Fruit fly (Drosophila melanogaster) whole organism, embryonic: Measurements from ENCODE around the gene CG42591.

Source experiments
- B-H1 ChIP-seq: fragments of 200-800 bp; sonication (Bioruptor generic); IDR thresholded peaks from 3 replicates; pipeline ENCODE4 v1.3.6; 2022; ENCODE audit warnings: missing biosample characterization, missing genetic modification characterization
- Bgb ChIP-seq: fragments of 200-800 bp; sonication (Bioruptor generic); IDR thresholded peaks from 2 replicates; pipeline ENCODE4 v1.3.6; 2022; ENCODE audit warnings: missing biosample characterization, missing genetic modification characterization; ENCODE audit not compliant: partially characterized antibody
- CG10959 ChIP-seq: fragments of 200-800 bp; sonication (Bioruptor generic); IDR thresholded peaks from 2 replicates; pipeline ENCODE4 v1.3.6; 2022; ENCODE audit warnings: missing biosample characterization, missing genetic modification characterization
- CG10979 ChIP-seq: fragments of 200-800 bp; sonication (Bioruptor generic); optimal IDR thresholded peaks from 2 replicates; lab custom pipeline; 2018; ENCODE audit warnings: missing biosample characterization, mild to moderate bottlenecking, missing genetic modification characterization, moderate library complexity
- CG13287 ChIP-seq: fragments of 200-800 bp; sonication (Bioruptor generic); IDR thresholded peaks from 2 replicates; pipeline ENCODE4 v1.3.6; 2022; ENCODE audit warnings: missing biosample characterization, missing genetic modification characterization; ENCODE audit not compliant: partially characterized antibody
- CG13624 ChIP-seq: fragments of 200-800 bp; sonication (Bioruptor generic); optimal IDR thresholded peaks from 2 replicates; lab custom pipeline; 2016; ENCODE audit warnings: missing biosample characterization, missing genetic modification characterization
- CG14667 ChIP-seq: fragments of 200-800 bp; sonication (Bioruptor generic); IDR thresholded peaks from 2 replicates; pipeline ENCODE4 v1.3.6; 2022; ENCODE audit warnings: missing biosample characterization, missing genetic modification characterization
- CG1529 ChIP-seq: fragments of 200-800 bp; sonication (Bioruptor generic); optimal IDR thresholded peaks from 3 replicates; lab custom pipeline; 2018; ENCODE audit warnings: missing biosample characterization, missing genetic modification characterization
- CG15696 ChIP-seq: fragments of 200-800 bp; sonication (Bioruptor generic); optimal IDR thresholded peaks from 2 replicates; lab custom pipeline; 2019; ENCODE audit warnings: missing biosample characterization, mild to moderate bottlenecking, missing genetic modification characterization, moderate library complexity
- CG1602 ChIP-seq: fragments of 200-800 bp; sonication (Bioruptor generic); optimal IDR thresholded peaks from 3 replicates; lab custom pipeline; 2016; ENCODE audit warnings: missing biosample characterization, missing genetic modification characterization
- CG17385 ChIP-seq: fragments of 200-800 bp; sonication (Bioruptor generic); optimal IDR thresholded peaks from 3 replicates; lab custom pipeline; 2018; ENCODE audit warnings: missing biosample characterization, mild to moderate bottlenecking, missing genetic modification characterization
- CG18262 ChIP-seq: fragments of 200-800 bp; optimal IDR thresholded peaks from 3 replicates; lab custom pipeline; 2019; ENCODE audit warnings: missing biosample characterization, mild to moderate bottlenecking, missing genetic modification characterization, moderate library complexity
- CG30403 ChIP-seq: fragments of 200-800 bp; sonication (Bioruptor generic); optimal IDR thresholded peaks from 3 replicates; lab custom pipeline; 2016; ENCODE audit warnings: missing biosample characterization, missing genetic modification characterization
- CG32767 ChIP-seq: fragments of 200-800 bp; sonication (Bioruptor generic); IDR thresholded peaks from 2 replicates; pipeline ENCODE4 v1.3.6; 2022; ENCODE audit warnings: missing biosample characterization, missing genetic modification characterization
- CG42726 ChIP-seq: fragments of 200-800 bp; sonication (Bioruptor generic); IDR thresholded peaks from 2 replicates; pipeline ENCODE4 v1.3.6; 2022; ENCODE audit warnings: missing biosample characterization, missing genetic modification characterization; ENCODE audit not compliant: partially characterized antibody
- CG6254 ChIP-seq: fragments of 200-800 bp; sonication (Bioruptor generic); optimal IDR thresholded peaks from 3 replicates; lab custom pipeline; 2017; ENCODE audit warnings: mild to moderate bottlenecking, missing biosample characterization, missing genetic modification reagents, missing genetic modification characterization
- CG6272 ChIP-seq: fragments of 200-800 bp; sonication (Bioruptor generic); IDR thresholded peaks from 2 replicates; pipeline ENCODE4 v1.3.6; 2022; ENCODE audit warnings: missing biosample characterization, missing genetic modification characterization
- CG6791 ChIP-seq: fragments of 200-800 bp; sonication (Bioruptor generic); IDR thresholded peaks from 3 replicates; pipeline ENCODE4 v1.3.6; 2022; ENCODE audit warnings: missing biosample characterization, missing genetic modification characterization; ENCODE audit not compliant: partially characterized antibody
- CG7987 ChIP-seq: fragments of 200-800 bp; sonication (Bioruptor generic); optimal IDR thresholded peaks from 2 replicates; lab custom pipeline; 2018; ENCODE audit warnings: missing biosample characterization, mild to moderate bottlenecking, missing genetic modification characterization, moderate library complexity
- CG9727 ChIP-seq: fragments of 200-800 bp; sonication (Bioruptor generic); optimal IDR thresholded peaks from 3 replicates; lab custom pipeline; 2017; ENCODE audit warnings: missing biosample characterization, mild to moderate bottlenecking, missing genetic modification characterization
- CG9932 ChIP-seq: fragments of 200-800 bp; sonication (Bioruptor generic); IDR thresholded peaks from 2 replicates; pipeline ENCODE4 v1.3.6; 2022; ENCODE audit warnings: missing biosample characterization, missing genetic modification characterization
- Deaf1 ChIP-seq: fragments of 200-800 bp; optimal IDR thresholded peaks from 3 replicates; lab custom pipeline; 2019; ENCODE audit warnings: missing biosample characterization, mild to moderate bottlenecking, missing genetic modification characterization, moderate library complexity
- Dip3 ChIP-seq: fragments of 200-800 bp; sonication (Bioruptor generic); optimal IDR thresholded peaks from 3 replicates; lab custom pipeline; 2016; ENCODE audit warnings: missing biosample characterization, missing genetic modification characterization
- Med ChIP-seq: fragments of 200-800 bp; sonication (Bioruptor generic); peaks from one replicate; lab custom pipeline; 2016; ENCODE audit warnings: missing biosample characterization, missing genetic modification characterization, mild to moderate bottlenecking, inconsistent platforms, moderate library complexity
- PHDP ChIP-seq: fragments of 200-800 bp; sonication (Bioruptor generic); optimal IDR thresholded peaks from 3 replicates; lab custom pipeline; 2018; ENCODE audit warnings: missing biosample characterization, mild to moderate bottlenecking, missing genetic modification characterization, moderate library complexity
- Pdp1 ChIP-seq, 2 experiments: fragments of 200-800 bp; sonication (Bioruptor generic); optimal IDR thresholded peaks; 3 replicates each; lab custom pipeline; 2016; ENCODE audit warnings: missing biosample characterization in 2 of 2, missing genetic modification characterization in 2 of 2, mild to moderate bottlenecking in 1 of 2, moderate library complexity in 1 of 2
- ab ChIP-seq: fragments of 200-800 bp; sonication (Bioruptor generic); optimal IDR thresholded peaks from 2 replicates; lab custom pipeline; 2016; ENCODE audit warnings: missing biosample characterization, missing genetic modification characterization
- caup ChIP-seq: fragments of 200-800 bp; sonication (Bioruptor generic); optimal IDR thresholded peaks from 3 replicates; lab custom pipeline; 2017; ENCODE audit warnings: missing biosample characterization, mild to moderate bottlenecking, missing genetic modification characterization, moderate library complexity; ENCODE audit not compliant: severe bottlenecking
- chm ChIP-seq: fragments of 200-800 bp; sonication (Bioruptor generic); IDR thresholded peaks from 2 replicates; pipeline ENCODE4 v1.3.6; 2022; ENCODE audit warnings: missing biosample characterization, missing genetic modification characterization
- cwo ChIP-seq: fragments of 200-800 bp; sonication (Bioruptor generic); optimal IDR thresholded peaks from 3 replicates; lab custom pipeline; 2017; ENCODE audit warnings: missing biosample characterization, missing genetic modification characterization, mild to moderate bottlenecking, moderate library complexity, missing genetic modification reagents
- danr ChIP-seq: fragments of 200-800 bp; sonication (Bioruptor generic); IDR thresholded peaks from 2 replicates; pipeline ENCODE4 v1.3.6; 2022; ENCODE audit warnings: missing biosample characterization, missing genetic modification characterization
- dpn ChIP-seq, 2 experiments: fragments of 200-800 bp; sonication (Bioruptor generic); optimal IDR thresholded peaks; 3 replicates each; lab custom pipeline; 2016; ENCODE audit warnings: missing biosample characterization in 2 of 2, missing genetic modification characterization in 2 of 2
- ems ChIP-seq: fragments of 200-800 bp; sonication (Bioruptor generic); optimal IDR thresholded peaks from 3 replicates; lab custom pipeline; 2016; ENCODE audit warnings: missing biosample characterization, missing genetic modification characterization
- fd64A ChIP-seq: fragments of 200-800 bp; sonication (Bioruptor generic); optimal IDR thresholded peaks from 3 replicates; lab custom pipeline; 2018; ENCODE audit warnings: missing biosample characterization, mild to moderate bottlenecking, missing genetic modification characterization
- fd96Cb ChIP-seq: fragments of 200-800 bp; sonication (Bioruptor generic); optimal IDR thresholded peaks from 2 replicates; lab custom pipeline; 2018; ENCODE audit warnings: missing biosample characterization, mild to moderate bottlenecking, missing genetic modification characterization, moderate library complexity
- gem ChIP-seq: fragments of 200-800 bp; sonication (Bioruptor generic); optimal IDR thresholded peaks from 2 replicates; lab custom pipeline; 2019; ENCODE audit warnings: missing biosample characterization, mild to moderate bottlenecking, missing genetic modification characterization, moderate library complexity
- hbn ChIP-seq: fragments of 200-800 bp; sonication (Bioruptor generic); IDR thresholded peaks from 2 replicates; pipeline ENCODE4 v1.3.6; 2022; ENCODE audit warnings: missing biosample characterization, missing genetic modification characterization; ENCODE audit not compliant: partially characterized antibody
- her ChIP-seq: fragments of 200-800 bp; sonication (Bioruptor generic); optimal IDR thresholded peaks from 2 replicates; lab custom pipeline; 2016; ENCODE audit warnings: missing biosample characterization, missing genetic modification characterization
- kay ChIP-seq: fragments of 200-800 bp; sonication (Bioruptor generic); optimal IDR thresholded peaks from 2 replicates; lab custom pipeline; 2016; ENCODE audit warnings: missing biosample characterization, missing genetic modification characterization
- lab ChIP-seq: fragments of 200-800 bp; sonication (Bioruptor generic); optimal IDR thresholded peaks from 3 replicates; lab custom pipeline; 2017; ENCODE audit warnings: missing biosample characterization, missing genetic modification characterization, mild to moderate bottlenecking, moderate library complexity, missing genetic modification reagents
- mam ChIP-seq: fragments of 200-800 bp; sonication (Bioruptor generic); optimal IDR thresholded peaks from 3 replicates; lab custom pipeline; 2016; ENCODE audit warnings: missing biosample characterization, missing genetic modification characterization
- oc ChIP-seq: fragments of 200-800 bp; sonication (Bioruptor generic); optimal IDR thresholded peaks from 2 replicates; lab custom pipeline; 2018; ENCODE audit warnings: missing biosample characterization, mild to moderate bottlenecking, missing genetic modification characterization, moderate library complexity
- phol ChIP-seq: fragments of 200-800 bp; sonication (Bioruptor generic); optimal IDR thresholded peaks from 3 replicates; lab custom pipeline; 2018; ENCODE audit warnings: missing biosample characterization, mild to moderate bottlenecking, missing genetic modification characterization, moderate library complexity
- sd ChIP-seq: fragments of 200-800 bp; sonication (Bioruptor generic); optimal IDR thresholded peaks from 3 replicates; lab custom pipeline; 2018; ENCODE audit warnings: missing biosample characterization, mild to moderate bottlenecking, missing genetic modification characterization, moderate library complexity
- sima ChIP-seq: fragments of 200-800 bp; sonication (Bioruptor generic); optimal IDR thresholded peaks from 2 replicates; lab custom pipeline; 2016; ENCODE audit warnings: missing biosample characterization, missing genetic modification characterization
- sob ChIP-seq: fragments of 200-800 bp; sonication (Bioruptor generic); IDR thresholded peaks from 2 replicates; pipeline ENCODE4 v1.3.6; 2022; ENCODE audit warnings: missing biosample characterization, missing genetic modification characterization
- tin ChIP-seq: fragments of 200-800 bp; sonication (Bioruptor generic); optimal IDR thresholded peaks from 3 replicates; lab custom pipeline; 2016; ENCODE audit warnings: missing biosample characterization, missing genetic modification characterization
- wek ChIP-seq: fragments of 200-800 bp; sonication (Bioruptor generic); optimal IDR thresholded peaks from 3 replicates; lab custom pipeline; 2018; ENCODE audit warnings: missing biosample characterization, mild to moderate bottlenecking, missing genetic modification characterization, moderate library complexity
- zfh1 ChIP-seq: fragments of 200-800 bp; sonication (Bioruptor generic); IDR thresholded peaks from 3 replicates; pipeline ENCODE4 v1.3.6; 2022; ENCODE audit warnings: missing biosample characterization, missing genetic modification characterization
- zfh2 ChIP-seq: fragments of 200-800 bp; sonication (Bioruptor generic); optimal IDR thresholded peaks from 2 replicates; lab custom pipeline; 2016; ENCODE audit warnings: missing biosample characterization, missing genetic modification characterization

Gene CG42591

dm6 chr3L:8077207-8077606 lies 7.4 kb upstream of the CG42591 start (continued):
- no peak for TF ChIP-seq hbn (GFP tag; lab: Robert Waterston, UW)
- no peak for TF ChIP-seq CG15696 (tag; lab: Kevin White, UChicago)
- TF ChIP-seq zfh1 (GFP tag; lab: Robert Waterston, UW), result 0 out of 3 replicates have a peak, but pooled peaks have one; percentile 12
- no peak for TF ChIP-seq CG1529
- TF ChIP-seq CG7987 (GFP tag; lab: Kevin White, UChicago), result peak; percentile 19
- TF ChIP-seq CG1602 (GFP tag; lab: Kevin White, UChicago), result no peak
- 0 out of 2 replicates have a peak, but pooled peaks have one; percentile 28 for TF ChIP-seq CG13287
- peak; percentile 23 for TF ChIP-seq caup
- TF ChIP-seq oc (tag; lab: Kevin White, UChicago), result peak; percentile 18
- TF ChIP-seq CG32767 (GFP tag; lab: Robert Waterston, UW), result no peak
- TF ChIP-seq Deaf1 (tag; lab: Kevin White, UChicago), result peak; percentile 43
- peak; percentile 84 for TF ChIP-seq Med
- TF ChIP-seq wek, result no peak
- no peak for TF ChIP-seq ab (GFP tag; lab: Kevin White, UChicago)
- TF ChIP-seq CG6791 (GFP tag; lab: Robert Waterston, UW), result 0 out of 3 replicates have a peak, but pooled peaks have one; percentile 48
- no peak for TF ChIP-seq CG6272
- TF ChIP-seq PHDP (tag; lab: Kevin White, UChicago), result no peak
- no peak for TF ChIP-seq tin (GFP tag; lab: Kevin White, UChicago)
- TF ChIP-seq sd (tag; lab: Kevin White, UChicago), result peak; percentile 14
- peak; percentile 58; the same call in 1 of the 2 replicates for TF ChIP-seq chm (GFP tag; lab: Robert Waterston, UW)
- no peak for TF ChIP-seq Dip3
- TF ChIP-seq CG42726 (GFP tag; lab: Robert Waterston, UW), result no peak
- TF ChIP-seq CG14667, result no peak
- TF ChIP-seq Pdp1 (GFP tag; optimal IDR thresholded peaks at IDR 0.05; lab: Kevin White, UChicago), result peak in 1 of 2 experiments; percentile 3
- TF ChIP-seq fd64A (GFP tag; lab: Kevin White, UChicago), result no peak

- TF ChIP-seq zfh2 (GFP tag; lab: Kevin White, UChicago), result peak; percentile 29
- peak; percentile 16 for TF ChIP-seq CG10979 (tag; lab: Kevin White, UChicago)
- TF ChIP-seq CG10959 (GFP tag; lab: Robert Waterston, UW), result no peak
- TF ChIP-seq CG30403 (GFP tag; lab: Kevin White, UChicago), result peak; percentile 31
- TF ChIP-seq dpn (GFP tag; optimal IDR thresholded peaks at IDR 0.05; lab: Kevin White, UChicago), result peak in 1 of 2 experiments; percentile 21
- no peak for TF ChIP-seq sob (GFP tag; lab: Robert Waterston, UW)
- no peak for TF ChIP-seq Bgb (GFP tag; lab: Robert Waterston, UW)
- TF ChIP-seq phol (tag; lab: Kevin White, UChicago), result peak; percentile 28
- TF ChIP-seq kay (GFP tag; lab: Kevin White, UChicago), result peak; percentile 12
- TF ChIP-seq CG18262, result peak; percentile 15
- TF ChIP-seq CG17385 (GFP tag; lab: Kevin White, UChicago), result no peak
- no peak for TF ChIP-seq her (GFP tag; lab: Kevin White, UChicago)
- peak; percentile 83 for TF ChIP-seq Med
- 0 out of 2 replicates have a peak, but pooled peaks have one; percentile 8 for TF ChIP-seq danr (GFP tag; lab: Robert Waterston, UW)
- peak; percentile 19 for TF ChIP-seq cwo (GFP tag; lab: Kevin White, UChicago)
- TF ChIP-seq CG6254, result no peak
- peak; percentile 38 for TF ChIP-seq gem (tag; lab: Kevin White, UChicago)
- TF ChIP-seq sima (GFP tag; lab: Kevin White, UChicago), result no peak
- peak; percentile 5 for TF ChIP-seq CG13624 (GFP tag; lab: Kevin White, UChicago)
- no peak for TF ChIP-seq B-H1 (GFP tag; lab: Robert Waterston, UW)
- peak; percentile 9 for TF ChIP-seq CG9727 (GFP tag; lab: Kevin White, UChicago)
- TF ChIP-seq mam, result peak; percentile 0
- TF ChIP-seq CG9932 (GFP tag; lab: Robert Waterston, UW), result peak; percentile 43; the same call in 1 of the 2 replicates
- no peak for TF ChIP-seq ems
- TF ChIP-seq fd96Cb (tag; lab: Kevin White, UChicago), result no peak
- TF ChIP-seq lab (GFP tag; lab: Kevin White, UChicago), result peak; percentile 32
These were observed 6.4 kb upstream of the CG42591 start for dm6 chr3L:8076160-8076559.
